Worm (Caenorhabditis elegans) whole organism, L4/young adult: ENCODE data around the gene F13B12.2.

Source experiments
- W03F9.2 ChIP-seq: fragments of 150-350 bp; optimal IDR thresholded peaks from 2 replicates; lab custom pipeline; 2014; ENCODE audit warnings: missing biosample characterization, missing genetic modification characterization
- him-1 ChIP-seq: sonication (generic microtip); optimal IDR thresholded peaks from 2 replicates; lab custom pipeline; 2016; ENCODE audit warnings: missing genotype, missing genetic modification reagents, missing genetic modification characterization, missing compliant biosample characterization

DNA sequence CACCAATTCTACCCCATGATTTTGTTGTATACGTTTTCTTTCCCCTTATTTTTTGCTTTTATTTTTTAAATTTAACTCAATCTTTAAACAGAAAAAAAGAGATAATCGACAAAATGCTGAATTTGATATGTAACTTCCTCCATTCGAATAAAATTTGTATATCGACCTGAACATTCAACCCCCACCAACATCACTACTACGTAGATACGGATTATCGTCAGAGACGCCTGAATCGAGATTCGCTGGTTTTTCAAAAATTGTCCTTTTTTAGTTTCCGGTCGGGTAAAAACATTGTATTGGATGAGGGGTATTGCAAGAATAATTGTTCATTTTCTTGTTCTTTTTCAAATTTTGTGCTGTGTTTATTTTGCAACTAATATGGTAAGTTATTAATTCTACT lies 43.5 kb upstream of the F13B12.2 start, which contains the start of gene bgnt-1.1:
- TF ChIP-seq him-1 (tag; lab: Kevin White, UChicago) = no peak
- TF ChIP-seq W03F9.2 (tag; lab: Kevin White, UChicago) = no peak
